Worm (Caenorhabditis elegans): ENCODE measurements around the gene irg-7.

Gene irg-7

ce11 chrX:3190193-3190592 is 53.2 kb downstream of the irg-7 start:
- TF ChIP-seq scrt-1 (GFP tag; IDR thresholded peaks at IDR 0.05) (no peak), flt-1 (GFP tag; IDR thresholded peaks at IDR 0.05) (no peak)

All from whole organism, early embryonic.